Fruit fly (Drosophila melanogaster): ENCODE results near the gene iav.

DNA sequence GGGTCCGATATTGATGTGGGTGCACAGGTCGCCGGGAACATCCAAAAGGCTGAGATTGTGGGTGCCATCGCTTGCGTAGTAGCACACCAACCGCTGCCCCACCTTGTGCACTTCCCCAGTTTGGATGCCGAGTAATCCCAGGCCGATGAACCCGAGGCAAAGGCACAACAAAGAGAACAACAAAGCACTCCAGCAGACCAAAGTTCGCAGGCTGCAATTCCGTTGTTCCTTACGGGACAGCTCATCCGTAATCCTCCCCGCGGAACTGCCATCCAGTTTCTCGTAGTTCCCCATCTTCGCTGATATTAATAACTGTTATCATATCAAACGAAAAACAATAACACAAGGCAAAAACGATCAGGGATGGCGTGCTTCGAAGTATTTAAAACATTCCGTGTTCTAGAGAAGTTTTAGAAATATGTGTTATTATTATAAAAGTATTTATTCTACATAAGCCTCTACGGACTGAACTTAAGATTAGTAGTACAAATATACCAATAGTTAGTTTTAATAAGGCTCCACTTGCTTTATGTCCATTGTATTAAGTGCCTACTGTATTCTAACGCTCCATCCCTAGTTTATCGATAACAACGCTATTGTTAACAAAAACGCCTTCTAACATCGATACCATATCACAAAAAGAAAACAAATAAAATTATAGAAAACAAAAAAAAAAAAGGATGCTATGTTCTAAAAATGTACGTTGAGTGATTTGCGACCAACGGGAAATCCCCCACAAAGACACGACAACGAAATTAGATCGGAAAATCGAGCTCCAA lies 35.6 kb downstream of the iav start, which contains the start of the genes Cht11 and CG4558:
- TF ChIP-seq Dll (optimal IDR thresholded peaks at IDR 0.05), result no peak
- TF ChIP-seq usp (GFP tag; optimal IDR thresholded peaks at IDR 0.05), result no peak
- no peak for TF ChIP-seq pan (optimal IDR thresholded peaks at IDR 0.05)

All from whole organism.